Fruit fly (Drosophila melanogaster) whole organism, embryonic: ENCODE results near the gene CG7227.

Source experiments
- Antp ChIP-seq: fragments of 200-800 bp; sonication (Bioruptor generic); optimal IDR thresholded peaks from 3 replicates; lab custom pipeline; 2016; ENCODE audit warnings: missing biosample characterization, missing genetic modification characterization
- Atf3 ChIP-seq: fragments of 200-800 bp; sonication (Bioruptor generic); optimal IDR thresholded peaks from 3 replicates; lab custom pipeline; 2016; ENCODE audit warnings: missing biosample characterization, missing genetic modification characterization
- BEAF-32 ChIP-seq: fragments of 200-800 bp; sonication (Bioruptor generic); optimal IDR thresholded peaks from 3 replicates; lab custom pipeline; 2017; ENCODE audit warnings: missing biosample characterization, missing genetic modification characterization, mild to moderate bottlenecking, moderate library complexity, missing genetic modification reagents
- CG10462 ChIP-seq: fragments of 200-800 bp; sonication (Bioruptor generic); optimal IDR thresholded peaks from 2 replicates; lab custom pipeline; 2016; ENCODE audit warnings: missing biosample characterization, missing genetic modification characterization
- CG11247 ChIP-seq: fragments of 200-800 bp; sonication (Bioruptor generic); IDR thresholded peaks from 2 replicates; pipeline ENCODE4 v1.3.6; 2022; ENCODE audit warnings: missing biosample characterization, missing genetic modification characterization
- CG15601 ChIP-seq: fragments of 200-800 bp; sonication (Bioruptor generic); optimal IDR thresholded peaks from 3 replicates; lab custom pipeline; 2019; ENCODE audit warnings: missing biosample characterization, mild to moderate bottlenecking, missing genetic modification characterization, moderate library complexity
- CG16779 ChIP-seq: fragments of 200-800 bp; sonication (Bioruptor generic); IDR thresholded peaks from 2 replicates; pipeline ENCODE4 v1.3.6; 2022; ENCODE audit warnings: missing biosample characterization, missing genetic modification characterization
- CG17568 ChIP-seq: fragments of 200-800 bp; sonication (Bioruptor generic); optimal IDR thresholded peaks from 2 replicates; lab custom pipeline; 2018; ENCODE audit warnings: missing biosample characterization, mild to moderate bottlenecking, missing genetic modification characterization, moderate library complexity
- CG31224 ChIP-seq: fragments of 200-800 bp; sonication (Bioruptor generic); IDR thresholded peaks from 2 replicates; pipeline ENCODE4 v1.3.6; 2022; ENCODE audit warnings: missing biosample characterization, missing genetic modification characterization
- CG34422 ChIP-seq: fragments of 200-800 bp; sonication (Bioruptor generic); IDR thresholded peaks from 3 replicates; pipeline ENCODE4 v1.3.6; 2022; ENCODE audit warnings: missing biosample characterization, missing genetic modification characterization
- CG6683 ChIP-seq: fragments of 200-800 bp; sonication (Bioruptor generic); optimal IDR thresholded peaks from 2 replicates; lab custom pipeline; 2017; ENCODE audit warnings: missing biosample characterization, mild to moderate bottlenecking, missing genetic modification characterization, missing genetic modification reagents
- CG6765 ChIP-seq: fragments of 200-800 bp; sonication (Bioruptor generic); optimal IDR thresholded peaks from 3 replicates; lab custom pipeline; 2017; ENCODE audit warnings: missing biosample characterization, mild to moderate bottlenecking, missing genetic modification characterization
- CG6854 ChIP-seq: fragments of 200-800 bp; sonication (Bioruptor generic); optimal IDR thresholded peaks from 3 replicates; lab custom pipeline; 2017; ENCODE audit warnings: missing biosample characterization, mild to moderate bottlenecking, missing genetic modification characterization
- CG7745 ChIP-seq: fragments of 200-800 bp; sonication (Bioruptor generic); optimal IDR thresholded peaks from 2 replicates; lab custom pipeline; 2018; ENCODE audit warnings: missing biosample characterization, mild to moderate bottlenecking, missing genetic modification characterization, moderate library complexity
- CG8359 ChIP-seq: fragments of 200-800 bp; sonication (Bioruptor generic); optimal IDR thresholded peaks from 2 replicates; lab custom pipeline; 2017; ENCODE audit warnings: missing biosample characterization, mild to moderate bottlenecking, missing genetic modification characterization, borderline replicate concordance
- CG8478 ChIP-seq: fragments of >200 bp; optimal IDR thresholded peaks from 2 replicates; lab custom pipeline; 2018
- CG8765 ChIP-seq: fragments of 200-800 bp; sonication (Bioruptor generic); IDR thresholded peaks from 2 replicates; pipeline ENCODE4 v1.3.6; 2022; ENCODE audit warnings: missing biosample characterization, missing genetic modification characterization
- CoRest ChIP-seq: fragments of 200-800 bp; sonication (Bioruptor generic); optimal IDR thresholded peaks from 3 replicates; lab custom pipeline; 2018; ENCODE audit warnings: missing biosample characterization, mild to moderate bottlenecking, missing genetic modification characterization, moderate library complexity
- D ChIP-seq, 2 experiments: fragments of 200-800 bp in 1 of 2; fragments of >200 bp in 1 of 2; sonication (Bioruptor generic) in 1 of 2; optimal IDR thresholded peaks; 2 replicates in 1 of 2; 3 replicates in 1 of 2; lab custom pipeline; 2017; ENCODE audit warnings: mild to moderate bottlenecking in 1 of 2, missing biosample characterization in 1 of 2, missing genetic modification characterization in 1 of 2, missing genetic modification reagents in 1 of 2
- Deaf1 ChIP-seq: fragments of 200-800 bp; optimal IDR thresholded peaks from 3 replicates; lab custom pipeline; 2019; ENCODE audit warnings: missing biosample characterization, mild to moderate bottlenecking, missing genetic modification characterization, moderate library complexity
- Dek ChIP-seq: fragments of 200-800 bp; sonication (Bioruptor generic); optimal IDR thresholded peaks from 3 replicates; lab custom pipeline; 2019; ENCODE audit warnings: missing biosample characterization, mild to moderate bottlenecking, missing genetic modification characterization, moderate library complexity
- Dll ChIP-seq: fragments of 200-800 bp; sonication (Bioruptor generic); IDR thresholded peaks from 4 replicates; pipeline ENCODE4 v1.3.6; 2022; ENCODE audit warnings: missing biosample characterization, missing genetic modification characterization; ENCODE audit not compliant: partially characterized antibody
- Fer1 ChIP-seq: fragments of 200-800 bp; sonication (Bioruptor generic); optimal IDR thresholded peaks from 2 replicates; lab custom pipeline; 2017; ENCODE audit warnings: missing biosample characterization, mild to moderate bottlenecking, missing genetic modification characterization
- Hmr ChIP-seq: fragments of 200-800 bp; sonication (Bioruptor generic); optimal IDR thresholded peaks from 3 replicates; lab custom pipeline; 2017; ENCODE audit warnings: mild to moderate bottlenecking, missing biosample characterization, missing genetic modification reagents, missing genetic modification characterization
- Hr51 ChIP-seq, 2 experiments: fragments of 200-800 bp; sonication (Bioruptor generic); optimal IDR thresholded peaks; 2 replicates in 1 of 2; 3 replicates in 1 of 2; lab custom pipeline; 2016 to 2018; ENCODE audit warnings: missing biosample characterization in 2 of 2, missing genetic modification characterization in 2 of 2, mild to moderate bottlenecking in 1 of 2, moderate library complexity in 1 of 2
- Jarid2 ChIP-seq: fragments of 200-800 bp; sonication (Bioruptor generic); optimal IDR thresholded peaks from 3 replicates; lab custom pipeline; 2017; ENCODE audit warnings: mild to moderate bottlenecking, missing biosample characterization, missing genetic modification reagents, missing genetic modification characterization
- Meics ChIP-seq: fragments of 200-800 bp; sonication (Bioruptor generic); optimal IDR thresholded peaks from 2 replicates; lab custom pipeline; 2017; ENCODE audit warnings: missing biosample characterization, mild to moderate bottlenecking, missing genetic modification characterization
- Nf-YB ChIP-seq: fragments of 200-800 bp; sonication (Bioruptor generic); optimal IDR thresholded peaks from 3 replicates; lab custom pipeline; 2019; ENCODE audit warnings: missing biosample characterization, mild to moderate bottlenecking, missing genetic modification characterization, moderate library complexity
- Ravus ChIP-seq: fragments of 200-800 bp; sonication (Bioruptor generic); IDR thresholded peaks from 2 replicates; pipeline ENCODE4 v1.3.6; 2022; ENCODE audit warnings: missing biosample characterization, missing genetic modification characterization
- Sox102F ChIP-seq: fragments of 200-800 bp; sonication (Bioruptor generic); optimal IDR thresholded peaks from 2 replicates; lab custom pipeline; 2018; ENCODE audit warnings: missing biosample characterization, mild to moderate bottlenecking, missing genetic modification characterization, moderate library complexity
- amos ChIP-seq: fragments of 200-800 bp; sonication (Bioruptor generic); IDR thresholded peaks from 2 replicates; pipeline ENCODE4 v1.3.6; 2022; ENCODE audit warnings: missing biosample characterization, missing genetic modification characterization; ENCODE audit not compliant: partially characterized antibody
- ase ChIP-seq: fragments of 200-800 bp; sonication (Bioruptor generic); IDR thresholded peaks from 3 replicates; pipeline ENCODE4 v1.3.6; 2022; ENCODE audit warnings: missing biosample characterization, missing genetic modification characterization
- ato ChIP-seq: fragments of 200-800 bp; sonication (Bioruptor generic); IDR thresholded peaks from 2 replicates; pipeline ENCODE4 v1.3.6; 2022; ENCODE audit warnings: missing biosample characterization, missing genetic modification characterization; ENCODE audit not compliant: partially characterized antibody
- cad ChIP-seq: fragments of >200 bp; optimal IDR thresholded peaks from 2 replicates; lab custom pipeline; 2017; ENCODE audit warnings: missing biosample characterization, missing genetic modification characterization
- corto ChIP-seq: fragments of 200-800 bp; sonication (Bioruptor generic); optimal IDR thresholded peaks from 2 replicates; lab custom pipeline; 2016; ENCODE audit warnings: missing biosample characterization, mild to moderate bottlenecking, missing genetic modification characterization, moderate library complexity
- crc ChIP-seq: fragments of 200-800 bp; sonication (Bioruptor generic); optimal IDR thresholded peaks from 2 replicates; lab custom pipeline; 2016; ENCODE audit warnings: missing biosample characterization, missing genetic modification characterization
- da ChIP-seq: fragments of 200-800 bp; sonication (Bioruptor generic); optimal IDR thresholded peaks from 2 replicates; lab custom pipeline; 2016; ENCODE audit warnings: missing biosample characterization, missing genetic modification characterization
- dmrt11E ChIP-seq: fragments of 200-800 bp; sonication (Bioruptor generic); optimal IDR thresholded peaks from 3 replicates; lab custom pipeline; 2018; ENCODE audit warnings: missing biosample characterization, mild to moderate bottlenecking, missing genetic modification characterization, moderate library complexity
- grn ChIP-seq: fragments of 200-800 bp; sonication (Bioruptor generic); optimal IDR thresholded peaks from 3 replicates; lab custom pipeline; 2017; ENCODE audit warnings: missing biosample characterization, missing genetic modification characterization
- hbn ChIP-seq: fragments of 200-800 bp; sonication (Bioruptor generic); IDR thresholded peaks from 2 replicates; pipeline ENCODE4 v1.3.6; 2022; ENCODE audit warnings: missing biosample characterization, missing genetic modification characterization; ENCODE audit not compliant: partially characterized antibody
- ind ChIP-seq: fragments of 200-800 bp; sonication (Bioruptor generic); optimal IDR thresholded peaks from 3 replicates; lab custom pipeline; 2016; ENCODE audit warnings: missing biosample characterization, missing genetic modification characterization
- lilli ChIP-seq: fragments of 200-800 bp; sonication (Bioruptor generic); optimal IDR thresholded peaks from 3 replicates; lab custom pipeline; 2016; ENCODE audit warnings: missing biosample characterization, missing genetic modification characterization
- lmd ChIP-seq: fragments of 200-800 bp; sonication (Bioruptor generic); IDR thresholded peaks from 2 replicates; pipeline ENCODE4 v1.3.6; 2022; ENCODE audit warnings: missing biosample characterization, missing genetic modification characterization
- ranshi ChIP-seq: fragments of 200-800 bp; sonication (Bioruptor generic); IDR thresholded peaks from 2 replicates; pipeline ENCODE4 v1.3.6; 2022; ENCODE audit warnings: missing biosample characterization, missing genetic modification characterization
- sob ChIP-seq: fragments of 200-800 bp; sonication (Bioruptor generic); IDR thresholded peaks from 2 replicates; pipeline ENCODE4 v1.3.6; 2022; ENCODE audit warnings: missing biosample characterization, missing genetic modification characterization
- sug ChIP-seq: fragments of 200-800 bp; optimal IDR thresholded peaks from 2 replicates; lab custom pipeline; 2019; ENCODE audit warnings: missing biosample characterization, mild to moderate bottlenecking, missing genetic modification characterization, moderate library complexity
- tap ChIP-seq: fragments of 200-800 bp; optimal IDR thresholded peaks from 3 replicates; lab custom pipeline; 2019; ENCODE audit warnings: missing biosample characterization, mild to moderate bottlenecking, missing genetic modification characterization, moderate library complexity
- usp ChIP-seq: fragments of >200 bp; optimal IDR thresholded peaks from 2 replicates; lab custom pipeline; 2017; ENCODE audit warnings: missing biosample characterization, missing genetic modification characterization
- vfl ChIP-seq: fragments of 200-800 bp; sonication (Bioruptor generic); optimal IDR thresholded peaks from 2 replicates; lab custom pipeline; 2016; ENCODE audit warnings: missing biosample characterization, missing genetic modification characterization
- zen ChIP-seq: fragments of 200-800 bp; sonication (Bioruptor generic); optimal IDR thresholded peaks from 3 replicates; lab custom pipeline; 2018; ENCODE audit warnings: missing biosample characterization, mild to moderate bottlenecking, missing genetic modification characterization, moderate library complexity

CG7227 gene

dm6 chr2L:7965808-7966460 is 32.0 kb downstream of the CG7227 start (continued):
- no peak for TF ChIP-seq Deaf1
- TF ChIP-seq CG7745, result no peak
- peak; percentile 45; the same call in 1 of the 2 replicates for TF ChIP-seq lmd (GFP tag; lab: Robert Waterston, UW)
- TF ChIP-seq CG6854 (GFP tag; lab: Kevin White, UChicago), result no peak
- no peak for TF ChIP-seq CG10462 (GFP tag; lab: Kevin White, UChicago)
- no peak for TF ChIP-seq CG31224
- no peak for TF ChIP-seq CG6683 (GFP tag; lab: Kevin White, UChicago)
- no peak for TF ChIP-seq amos
- no peak for TF ChIP-seq CG16779 (GFP tag; lab: Robert Waterston, UW)
- no peak for TF ChIP-seq tap (tag; lab: Kevin White, UChicago)
- no peak for TF ChIP-seq CG11247 (GFP tag; lab: Robert Waterston, UW)
- no peak for TF ChIP-seq da (GFP tag; lab: Kevin White, UChicago)
- no peak for TF ChIP-seq ase (GFP tag; lab: Robert Waterston, UW)
- no peak for TF ChIP-seq D (optimal IDR thresholded peaks at IDR 0.05; lab: Kevin White, UChicago)
- TF ChIP-seq D (GFP tag; optimal IDR thresholded peaks at IDR 0.05; lab: Kevin White, UChicago), result peak; percentile 33
- TF ChIP-seq Jarid2 (GFP tag; lab: Kevin White, UChicago), result no peak
- no peak for TF ChIP-seq CG8765
- no peak for TF ChIP-seq ato (GFP tag; lab: Robert Waterston, UW)
- no peak for TF ChIP-seq lilli (GFP tag; lab: Kevin White, UChicago)
- no peak for TF ChIP-seq BEAF-32 (GFP tag; lab: Kevin White, UChicago)
- no peak for TF ChIP-seq ranshi (GFP tag; lab: Robert Waterston, UW)
- no peak for TF ChIP-seq CG34422
- TF ChIP-seq CG8478, result no peak
- TF ChIP-seq zen, result no peak
- TF ChIP-seq Atf3, result no peak
- no peak for TF ChIP-seq dmrt11E (tag; lab: Kevin White, UChicago)
- TF ChIP-seq ind (GFP tag; lab: Kevin White, UChicago), result no peak
- no peak for TF ChIP-seq sob (GFP tag; lab: Robert Waterston, UW)
- TF ChIP-seq hbn (GFP tag; lab: Robert Waterston, UW), result no peak
- TF ChIP-seq vfl (GFP tag; lab: Kevin White, UChicago), result no peak
- no peak for TF ChIP-seq usp (GFP tag; lab: Kevin White, UChicago)
- TF ChIP-seq cad (GFP tag; lab: Kevin White, UChicago), result no peak
- no peak for TF ChIP-seq Antp (GFP tag; lab: Kevin White, UChicago)
- TF ChIP-seq Dek (tag; lab: Kevin White, UChicago), result no peak
- peak; percentile 31 for TF ChIP-seq CG15601 (tag; lab: Kevin White, UChicago)
- no peak for TF ChIP-seq sug (tag; lab: Kevin White, UChicago)
- TF ChIP-seq crc (GFP tag; lab: Kevin White, UChicago), result no peak
- TF ChIP-seq CG6765 (GFP tag; lab: Kevin White, UChicago), result no peak
- TF ChIP-seq Hr51 (GFP tag; optimal IDR thresholded peaks at IDR 0.05; lab: Kevin White, UChicago), result peak in 1 of 2 experiments; percentile 65
- no peak for TF ChIP-seq grn (GFP tag; lab: Kevin White, UChicago)
- TF ChIP-seq Dll (GFP tag; lab: Robert Waterston, UW), result no peak
- TF ChIP-seq Meics (GFP tag; lab: Kevin White, UChicago), result no peak
- TF ChIP-seq Hmr (GFP tag; lab: Kevin White, UChicago), result no peak
- TF ChIP-seq Fer1 (GFP tag; lab: Kevin White, UChicago), result no peak
- peak; percentile 65 for TF ChIP-seq Sox102F (GFP tag; lab: Kevin White, UChicago)
- no peak for TF ChIP-seq CG17568 (GFP tag; lab: Kevin White, UChicago)
- no peak for TF ChIP-seq Nf-YB (GFP tag; lab: Kevin White, UChicago)
- no peak for TF ChIP-seq CG8359 (GFP tag; lab: Kevin White, UChicago)
- no peak for TF ChIP-seq Ravus (GFP tag; lab: Robert Waterston, UW)
- no peak for TF ChIP-seq corto (GFP tag; lab: Kevin White, UChicago)
- peak; percentile 44 for TF ChIP-seq CoRest (tag; lab: Kevin White, UChicago)
